Worm (Caenorhabditis elegans) whole organism, L4 larva: ENCODE data around the gene srj-32.
"Not testable (repeated sequence)": the region's sequence is repeated elsewhere in the genome, so short reads cannot be mapped to it uniquely, and the experiment has no call there.

Experiments used
- R02D3.7 ChIP-seq: fragments of 150-350 bp; sonication (generic microtip); optimal IDR thresholded peaks from 3 replicates; lab custom pipeline; 2014; ENCODE audit warnings: missing biosample characterization, missing genetic modification characterization
- Y105C5A.15 ChIP-seq: fragments of 200-800 bp; sonication (Bioruptor generic); IDR thresholded peaks from 2 replicates; pipeline ENCODE4 v1.3.6; 2022; ENCODE audit warnings: missing genetic modification characterization, missing compliant biosample characterization
- Y5F2A.4 ChIP-seq: fragments of 200-800 bp; sonication (Bioruptor generic); optimal IDR thresholded peaks from 2 replicates; lab custom pipeline; 2018; ENCODE audit warnings: mild to moderate bottlenecking, missing genetic modification characterization, missing compliant biosample characterization
- Y75B8A.6 ChIP-seq: fragments of 200-800 bp; sonication (Bioruptor generic); IDR thresholded peaks from 2 replicates; pipeline ENCODE4 v1.3.6; 2022; ENCODE audit warnings: missing genetic modification reagents, missing genetic modification characterization, missing compliant biosample characterization
- ZK337.2 ChIP-seq: fragments of 200-800 bp; sonication (Bioruptor generic); IDR thresholded peaks from 2 replicates; pipeline ENCODE4 v1.3.6; 2022; ENCODE audit warnings: missing genetic modification reagents, missing genetic modification characterization, missing compliant biosample characterization
- ZK546.5 ChIP-seq, 2 experiments: sonication (generic microtip); optimal IDR thresholded peaks; 2 replicates each; lab custom pipeline; 2017; ENCODE audit warnings: missing biosample characterization in 2 of 2, missing genetic modification characterization in 2 of 2
- aha-1 ChIP-seq: fragments of 150-350 bp; peaks from one replicate; lab custom pipeline; 2014; ENCODE audit warnings: missing biosample characterization, missing genetic modification characterization
- ama-1 ChIP-seq: fragments of 150-350 bp; optimal IDR thresholded peaks from 2 replicates; lab custom pipeline; 2014; ENCODE audit warnings: inconsistent platforms, mixed read lengths
- attf-4 ChIP-seq: sonication (generic microtip); optimal IDR thresholded peaks from 3 replicates; lab custom pipeline; 2017; ENCODE audit warnings: missing biosample characterization, missing genetic modification characterization
- ceh-28 ChIP-seq: fragments of 150-350 bp; optimal IDR thresholded peaks from 2 replicates; lab custom pipeline; 2014; ENCODE audit warnings: missing biosample characterization, missing genetic modification reagents, missing genetic modification characterization
- ceh-44 ChIP-seq: fragments of 200-800 bp; sonication (Bioruptor generic); IDR thresholded peaks from 2 replicates; pipeline ENCODE4 v1.3.6; 2022; ENCODE audit warnings: missing genetic modification reagents, missing genetic modification characterization, missing compliant biosample characterization
- cey-2 ChIP-seq: sonication (generic microtip); optimal IDR thresholded peaks from 3 replicates; lab custom pipeline; 2017; ENCODE audit warnings: missing genetic modification characterization, mild to moderate bottlenecking, missing compliant biosample characterization, antibody characterized with exemption, borderline replicate concordance; ENCODE audit not compliant: insufficient read depth
- ctbp-1 ChIP-seq: fragments of 200-800 bp; sonication (Bioruptor generic); IDR thresholded peaks from 2 replicates; pipeline ENCODE4 v1.3.6; 2022; ENCODE audit warnings: missing genetic modification reagents, missing genetic modification characterization, missing compliant biosample characterization
- daf-12 ChIP-seq: fragments of 150-350 bp; optimal IDR thresholded peaks from 2 replicates; lab custom pipeline; 2014; ENCODE audit warnings: missing biosample characterization, missing genetic modification reagents, missing genetic modification characterization
- dmd-6 ChIP-seq: fragments of 200-800 bp; sonication (Bioruptor generic); IDR thresholded peaks from 2 replicates; pipeline ENCODE4 v1.3.6; 2022; ENCODE audit warnings: missing genetic modification reagents, missing genetic modification characterization, missing compliant biosample characterization
- dmd-8 ChIP-seq: fragments of 200-800 bp; sonication (Bioruptor generic); IDR thresholded peaks from 2 replicates; pipeline ENCODE4 v1.3.6; 2022; ENCODE audit warnings: missing genetic modification characterization, missing compliant biosample characterization
- dpl-1 ChIP-seq: fragments of 150-350 bp; optimal IDR thresholded peaks from 2 replicates; lab custom pipeline; 2014; ENCODE audit warnings: missing biosample characterization, missing genetic modification reagents, missing genetic modification characterization
- dve-1 ChIP-seq: sonication (generic microtip); optimal IDR thresholded peaks from 2 replicates; lab custom pipeline; 2017; ENCODE audit warnings: antibody characterized with exemption, mild to moderate bottlenecking, missing genetic modification characterization, missing compliant biosample characterization; ENCODE audit not compliant: insufficient read depth
- lir-3 ChIP-seq: sonication (generic microtip); optimal IDR thresholded peaks from 2 replicates; lab custom pipeline; 2016; ENCODE audit warnings: mild to moderate bottlenecking, missing genetic modification characterization, missing compliant biosample characterization
- lsy-2 ChIP-seq, 2 experiments: fragments of 150-350 bp in 1 of 2; sonication (generic microtip) in 1 of 2; optimal IDR thresholded peaks; 2 replicates each; lab custom pipeline; 2014 to 2017; ENCODE audit warnings: missing biosample characterization in 2 of 2, missing genetic modification characterization in 2 of 2
- madf-5 ChIP-seq, 2 experiments: fragments of 200-800 bp; sonication (Bioruptor generic); IDR thresholded peaks; 2 replicates each; pipeline ENCODE4 v1.3.6; 2022; ENCODE audit warnings: missing compliant biosample characterization in 2 of 2, missing genetic modification characterization in 2 of 2
- madf-9 ChIP-seq: fragments of 200-800 bp; sonication (Bioruptor generic); conservative IDR thresholded peaks from 2 replicates; pipeline ENCODE4 v1.3.6; 2022; ENCODE audit warnings: missing genetic modification reagents, missing genetic modification characterization, missing compliant biosample characterization
- mep-1 ChIP-seq: fragments of 150-350 bp; sonication (generic microtip); optimal IDR thresholded peaks from 3 replicates; lab custom pipeline; 2014; ENCODE audit warnings: missing biosample characterization, missing genetic modification characterization
- nhr-41 ChIP-seq: fragments of 200-800 bp; sonication (Bioruptor generic); IDR thresholded peaks from 2 replicates; pipeline ENCODE4 v1.3.6; 2022; ENCODE audit warnings: missing genetic modification reagents, missing genetic modification characterization, missing compliant biosample characterization
- nhr-76 ChIP-seq: fragments of 150-350 bp; optimal IDR thresholded peaks from 2 replicates; lab custom pipeline; 2014; ENCODE audit warnings: missing biosample characterization, missing genetic modification characterization
- nhr-77 ChIP-seq: fragments of 150-350 bp; optimal IDR thresholded peaks from 2 replicates; lab custom pipeline; 2014; ENCODE audit warnings: missing biosample characterization, missing genetic modification characterization
- pqm-1 ChIP-seq: sonication (generic microtip); optimal IDR thresholded peaks from 2 replicates; lab custom pipeline; 2017; ENCODE audit warnings: missing biosample characterization, missing genetic modification characterization
- rbr-2 ChIP-seq: sonication (generic microtip); optimal IDR thresholded peaks from 2 replicates; lab custom pipeline; 2016; ENCODE audit warnings: missing genotype, missing genetic modification characterization, missing compliant biosample characterization
- tag-97 ChIP-seq: fragments of 200-800 bp; sonication (Bioruptor generic); IDR thresholded peaks from 2 replicates; pipeline ENCODE4 v1.3.6; 2022; ENCODE audit warnings: missing genetic modification characterization, missing compliant biosample characterization
- unc-39 ChIP-seq: sonication (generic microtip); optimal IDR thresholded peaks from 2 replicates; lab custom pipeline; 2017; ENCODE audit warnings: missing biosample characterization, missing genetic modification characterization
- unc-62 ChIP-seq, 3 experiments: fragments of 150-350 bp in 1 of 3; sonication (generic microtip); optimal IDR thresholded peaks in 2 of 3; peaks in 1 of 3; 1 replicate in 1 of 3; 2 replicates in 2 of 3; lab custom pipeline; 2014 to 2017; ENCODE audit warnings: missing biosample characterization in 3 of 3, missing genetic modification characterization in 3 of 3, missing genetic modification reagents in 3 of 3, missing genotype in 1 of 3
- zfp-3 ChIP-seq: fragments of 200-800 bp; sonication (Bioruptor generic); conservative IDR thresholded peaks from 2 replicates; pipeline ENCODE4 v1.3.6; 2022; ENCODE audit warnings: missing genetic modification reagents, missing genetic modification characterization, missing compliant biosample characterization

Gene srj-32

DNA sequence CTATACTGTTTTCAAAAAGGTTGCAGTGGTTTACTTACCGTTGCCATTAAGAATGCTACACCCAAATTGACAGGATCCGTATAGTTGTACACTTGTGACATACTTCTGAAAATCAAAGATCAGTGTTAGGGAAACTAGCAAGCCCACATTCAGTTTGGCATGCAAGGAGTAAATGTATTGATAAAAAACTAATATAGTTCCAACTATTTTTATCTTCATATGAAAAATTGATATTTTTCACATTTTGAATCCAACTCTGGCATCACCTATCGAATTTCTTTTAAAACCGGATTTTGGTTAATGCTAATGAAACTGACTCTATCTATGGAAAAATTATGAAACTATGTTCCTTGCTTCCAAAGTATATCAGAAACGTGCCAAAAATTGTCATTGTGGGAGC, 28.1 kb upstream of the srj-32 start, which contains the start of gene srx-92:
srx-92 (minus strand) TSS at position 101 of the 400 bp plus-strand sequence.
- TF ChIP-seq dve-1 = no peak
- TF ChIP-seq rbr-2 (tag; lab: Kevin White, UChicago) = no peak
- no peak for TF ChIP-seq pqm-1 (tag; lab: Kevin White, UChicago)

ce11 chrV:7321915-7322314, 24.8 kb upstream of the srj-32 start, which contains the start of gene F10G2.10:
TSS of gene F10G2.10 (plus strand) at chrV:7322215.
- TF ChIP-seq unc-62 (GFP tag; optimal IDR thresholded peaks at IDR 0.05 in 1 of 2; lab: Kevin White, UChicago) (peak in 1 of 2 experiments; percentile 39), unc-62 (tag; optimal IDR thresholded peaks at IDR 0.05; lab: Kevin White, UChicago) (no peak), Y105C5A.15 (GFP tag; lab: Robert Waterston, UW) (no peak)

ce11 chrV:7320909-7321308, 23.7 kb upstream of the srj-32 start, which contains the start of gene lmd-4:
TSS of gene lmd-4 (minus strand) at chrV:7321009.
- TF ChIP-seq daf-12 = no peak
- no peak for TF ChIP-seq ama-1
- TF ChIP-seq ZK337.2 = no peak

DNA sequence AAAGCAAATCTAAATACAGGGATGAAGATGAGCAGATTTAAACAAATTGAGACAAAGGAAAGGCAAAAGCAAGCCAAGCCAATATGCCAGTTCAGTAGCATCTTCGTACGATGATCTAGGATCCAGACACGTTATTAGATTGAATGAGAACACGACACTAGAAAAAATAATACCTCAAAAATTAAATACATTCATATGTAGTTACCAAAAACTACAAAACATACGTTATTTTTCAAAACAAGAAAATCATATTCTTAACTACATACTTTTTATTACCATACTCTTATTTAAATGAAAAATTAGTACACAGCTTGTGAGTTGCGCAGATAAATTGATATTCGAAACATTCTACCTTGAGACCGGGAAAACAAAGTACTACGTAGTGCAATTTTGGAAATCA, 16.1 kb upstream of the srj-32 start, which contains the start of gene srx-6:
srx-6 (minus strand) TSS at position 101 of the 400 bp plus-strand sequence.
- TF ChIP-seq madf-9 (GFP tag; lab: Robert Waterston, UW) (no peak), Y75B8A.6 (GFP tag; lab: Robert Waterston, UW) (no peak), nhr-77 (tag; lab: Kevin White, UChicago) (no peak)

DNA sequence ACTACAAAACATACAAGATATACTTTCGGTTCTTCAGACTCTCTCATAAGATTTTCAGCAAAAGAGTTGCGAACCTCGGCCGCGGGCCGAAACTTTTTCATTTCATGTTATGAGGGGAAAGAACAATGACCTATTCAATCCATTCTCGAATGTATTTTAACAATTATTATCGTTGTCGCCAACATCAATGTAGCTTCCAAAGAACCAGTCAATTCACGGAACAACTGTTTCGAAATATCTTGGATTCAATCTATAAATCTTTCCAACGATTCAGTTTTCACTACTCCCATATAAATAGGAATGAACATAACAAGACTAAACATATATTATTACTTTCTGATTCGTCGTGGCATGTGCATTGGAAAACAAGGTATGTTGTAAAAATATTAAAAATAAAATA, 9.9 kb upstream of the srj-32 start, which contains the start of gene F07G11.1:
F07G11.1 (plus strand) TSS at position 301 of the 400 bp plus-strand sequence.
- TF ChIP-seq tag-97 (GFP tag; lab: Robert Waterston, UW) = no peak
- no peak for TF ChIP-seq aha-1 (tag; lab: Kevin White, UChicago)
- TF ChIP-seq ceh-44 = no peak
- TF ChIP-seq nhr-76 (tag; lab: Kevin White, UChicago) = no peak
- no peak for TF ChIP-seq unc-39 (tag; lab: Kevin White, UChicago)
- TF ChIP-seq dpl-1 (GFP tag; lab: Kevin White, UChicago) = no peak
- TF ChIP-seq ZK546.5 (tag; optimal IDR thresholded peaks at IDR 0.05; lab: Kevin White, UChicago) = no peak
- no peak for TF ChIP-seq nhr-41 (GFP tag; lab: Robert Waterston, UW)
- no peak for TF ChIP-seq nhr-77 (tag; lab: Kevin White, UChicago)
- TF ChIP-seq ctbp-1 (GFP tag; lab: Robert Waterston, UW) = no peak
- TF ChIP-seq cey-2 (tag; lab: Kevin White, UChicago) = no peak
- no peak for TF ChIP-seq lsy-2 (tag; optimal IDR thresholded peaks at IDR 0.05; lab: Kevin White, UChicago)
- TF ChIP-seq Y5F2A.4 = no peak
- no peak for TF ChIP-seq mep-1 (tag; lab: Kevin White, UChicago)
- no peak for TF ChIP-seq ceh-28 (tag; lab: Kevin White, UChicago)
- TF ChIP-seq madf-5 (GFP tag; IDR thresholded peaks at IDR 0.05; lab: Robert Waterston, UW) = no peak
- TF ChIP-seq lir-3 (tag; lab: Kevin White, UChicago) = no peak
- no peak for TF ChIP-seq attf-4 (tag; lab: Kevin White, UChicago)
- no peak for TF ChIP-seq dmd-8 (GFP tag; lab: Robert Waterston, UW)
- TF ChIP-seq zfp-3 (GFP tag; lab: Robert Waterston, UW) = no peak

DNA sequence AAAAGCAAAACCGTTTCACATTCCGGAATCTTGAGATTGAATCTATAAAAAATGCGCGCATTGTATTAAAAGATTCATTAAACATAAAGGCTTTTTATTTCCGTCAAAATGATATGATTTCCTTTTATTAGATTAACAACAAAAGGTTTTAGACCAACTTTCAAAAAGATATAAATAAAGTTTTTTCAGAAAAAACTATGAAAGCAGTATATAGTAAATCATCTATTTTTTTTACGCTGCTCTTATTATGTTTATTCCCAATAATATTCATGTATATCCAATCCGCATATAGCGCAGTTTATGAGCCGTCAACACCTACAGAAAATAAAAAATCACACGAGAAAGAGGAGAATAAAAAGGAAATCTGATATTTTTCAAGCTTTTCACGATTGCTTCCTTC, 7.3 kb upstream of the srj-32 start, which contains the start of gene F07G11.2:
F07G11.2 (plus strand) TSS at position 301 of the 400 bp plus-strand sequence.
- not testable (repeated sequence) for TF ChIP-seq dmd-6 (GFP tag; lab: Robert Waterston, UW); R02D3.7; tag-97 (GFP tag; lab: Robert Waterston, UW)
